Fruit fly (Drosophila melanogaster) whole organism, embryonic: ENCODE measurements around the gene robo3.
A peak's percentile ranks its signal among the peaks of the same experiment; 100 is the strongest.

Experiments
- Abd-B ChIP-seq: fragments of 200-800 bp; sonication (Bioruptor generic); optimal IDR thresholded peaks from 2 replicates; lab custom pipeline; 2018; ENCODE audit warnings: missing biosample characterization, mild to moderate bottlenecking, missing genetic modification characterization, moderate library complexity
- Awh ChIP-seq: fragments of 200-800 bp; sonication (Bioruptor generic); IDR thresholded peaks from 2 replicates; pipeline ENCODE4, ENCODE4 v1.3.6; 2022; ENCODE audit warnings: missing biosample characterization, missing genetic modification characterization
- CG10267 ChIP-seq: fragments of 200-800 bp; sonication (Bioruptor generic); optimal IDR thresholded peaks from 2 replicates; lab custom pipeline; 2018; ENCODE audit warnings: missing biosample characterization, mild to moderate bottlenecking, missing genetic modification characterization, moderate library complexity
- CG11504 ChIP-seq: fragments of 200-800 bp; sonication (Bioruptor generic); optimal IDR thresholded peaks from 3 replicates; lab custom pipeline; 2019; ENCODE audit warnings: missing biosample characterization, mild to moderate bottlenecking, missing genetic modification characterization, moderate library complexity
- CG12219 ChIP-seq: fragments of 200-800 bp; sonication (Bioruptor generic); optimal IDR thresholded peaks from 3 replicates; lab custom pipeline; 2018; ENCODE audit warnings: missing biosample characterization, mild to moderate bottlenecking, missing genetic modification characterization
- CG13287 ChIP-seq: fragments of 200-800 bp; sonication (Bioruptor generic); IDR thresholded peaks from 2 replicates; pipeline ENCODE4 v1.3.6; 2022; ENCODE audit warnings: missing biosample characterization, missing genetic modification characterization; ENCODE audit not compliant: partially characterized antibody
- CG14050 ChIP-seq: fragments of 200-800 bp; sonication (Bioruptor generic); IDR thresholded peaks from 3 replicates; pipeline ENCODE4 v1.3.6; 2022; ENCODE audit warnings: missing biosample characterization, missing genetic modification characterization
- CG15479 ChIP-seq: fragments of 200-800 bp; sonication (Bioruptor generic); optimal IDR thresholded peaks from 3 replicates; lab custom pipeline; 2019; ENCODE audit warnings: missing biosample characterization, mild to moderate bottlenecking, missing genetic modification characterization, moderate library complexity
- CG1603 ChIP-seq: fragments of 200-800 bp; sonication (Bioruptor generic); optimal IDR thresholded peaks from 2 replicates; lab custom pipeline; 2019; ENCODE audit warnings: missing biosample characterization, mild to moderate bottlenecking, missing genetic modification characterization, moderate library complexity
- CG17328 ChIP-seq: fragments of 200-800 bp; sonication (Bioruptor generic); IDR thresholded peaks from 2 replicates; pipeline ENCODE4 v1.3.6; 2022; ENCODE audit warnings: missing biosample characterization, missing genetic modification characterization
- CG2199 ChIP-seq: fragments of 200-800 bp; sonication (Bioruptor generic); IDR thresholded peaks from 3 replicates; pipeline ENCODE4 v1.3.6; 2022; ENCODE audit warnings: missing biosample characterization, missing genetic modification characterization
- CG2875 ChIP-seq: fragments of 200-800 bp; sonication (Bioruptor generic); optimal IDR thresholded peaks from 2 replicates; lab custom pipeline; 2017; ENCODE audit warnings: missing biosample characterization, mild to moderate bottlenecking, missing genetic modification characterization, missing genetic modification reagents
- CG5953 ChIP-seq: fragments of 200-800 bp; sonication (Bioruptor generic); IDR thresholded peaks from 2 replicates; pipeline ENCODE4 v1.3.6; 2022; ENCODE audit warnings: missing biosample characterization, missing genetic modification characterization
- CG8290 ChIP-seq, 3 experiments: fragments of 200-800 bp; sonication (Bioruptor generic); optimal IDR thresholded peaks; 2 replicates each; lab custom pipeline; 2016 to 2019; ENCODE audit warnings: missing biosample characterization in 3 of 3, missing genetic modification characterization in 3 of 3, mild to moderate bottlenecking in 2 of 3, moderate library complexity in 1 of 3
- CG8359 ChIP-seq: fragments of 200-800 bp; sonication (Bioruptor generic); optimal IDR thresholded peaks from 2 replicates; lab custom pipeline; 2017; ENCODE audit warnings: missing biosample characterization, mild to moderate bottlenecking, missing genetic modification characterization, borderline replicate concordance
- CG9932 ChIP-seq: fragments of 200-800 bp; sonication (Bioruptor generic); IDR thresholded peaks from 2 replicates; pipeline ENCODE4 v1.3.6; 2022; ENCODE audit warnings: missing biosample characterization, missing genetic modification characterization
- Deaf1 ChIP-seq: fragments of 200-800 bp; optimal IDR thresholded peaks from 3 replicates; lab custom pipeline; 2019; ENCODE audit warnings: missing biosample characterization, mild to moderate bottlenecking, missing genetic modification characterization, moderate library complexity
- Dll ChIP-seq: fragments of 200-800 bp; sonication (Bioruptor generic); IDR thresholded peaks from 4 replicates; pipeline ENCODE4 v1.3.6; 2022; ENCODE audit warnings: missing biosample characterization, missing genetic modification characterization; ENCODE audit not compliant: partially characterized antibody
- Gsc ChIP-seq: fragments of 200-800 bp; sonication (Bioruptor generic); IDR thresholded peaks from 2 replicates; pipeline ENCODE4 v1.3.6; 2022; ENCODE audit warnings: missing biosample characterization, missing genetic modification characterization
- Mrtf ChIP-seq: fragments of 200-800 bp; sonication (Bioruptor generic); IDR thresholded peaks from 3 replicates; pipeline ENCODE4 v1.3.6; 2022; ENCODE audit warnings: missing biosample characterization, missing genetic modification characterization
- PHDP ChIP-seq: fragments of 200-800 bp; sonication (Bioruptor generic); optimal IDR thresholded peaks from 3 replicates; lab custom pipeline; 2018; ENCODE audit warnings: missing biosample characterization, mild to moderate bottlenecking, missing genetic modification characterization, moderate library complexity
- Rfx ChIP-seq: fragments of 200-800 bp; sonication (Bioruptor generic); IDR thresholded peaks from 2 replicates; pipeline ENCODE4 v1.3.6; 2022; ENCODE audit warnings: missing biosample characterization, missing genetic modification characterization
- Scr ChIP-seq: fragments of 200-800 bp; sonication (Bioruptor generic); IDR thresholded peaks from 2 replicates; pipeline ENCODE4 v1.3.6; 2022; ENCODE audit warnings: missing biosample characterization, missing genetic modification characterization; ENCODE audit not compliant: partially characterized antibody
- Sox100B ChIP-seq: fragments of 200-800 bp; sonication (Bioruptor generic); optimal IDR thresholded peaks from 3 replicates; lab custom pipeline; 2018; ENCODE audit warnings: missing biosample characterization, mild to moderate bottlenecking, missing genetic modification characterization
- aop ChIP-seq: fragments of 200-800 bp; sonication (Bioruptor generic); IDR thresholded peaks from 2 replicates; pipeline ENCODE4 v1.3.6; 2022; ENCODE audit warnings: missing biosample characterization, missing genetic modification characterization
- ap ChIP-seq: fragments of 200-800 bp; sonication (Bioruptor generic); IDR thresholded peaks from 2 replicates; pipeline ENCODE4 v1.3.6; 2022; ENCODE audit warnings: missing biosample characterization, missing genetic modification characterization
- caup ChIP-seq: fragments of 200-800 bp; sonication (Bioruptor generic); optimal IDR thresholded peaks from 3 replicates; lab custom pipeline; 2017; ENCODE audit warnings: missing biosample characterization, mild to moderate bottlenecking, missing genetic modification characterization, moderate library complexity; ENCODE audit not compliant: severe bottlenecking
- crp ChIP-seq, 2 experiments: fragments of 200-800 bp; sonication (Bioruptor generic); optimal IDR thresholded peaks; 2 replicates in 1 of 2; 3 replicates in 1 of 2; lab custom pipeline; 2017; ENCODE audit warnings: missing biosample characterization in 2 of 2, missing genetic modification characterization in 2 of 2, mild to moderate bottlenecking in 1 of 2, moderate library complexity in 1 of 2
- disco-r ChIP-seq: fragments of 200-800 bp; sonication (Bioruptor generic); optimal IDR thresholded peaks from 2 replicates; lab custom pipeline; 2016; ENCODE audit warnings: missing biosample characterization, missing genetic modification characterization
- grau ChIP-seq: fragments of 200-800 bp; optimal IDR thresholded peaks from 3 replicates; lab custom pipeline; 2019; ENCODE audit warnings: missing biosample characterization, mild to moderate bottlenecking, missing genetic modification characterization, moderate library complexity
- hbn ChIP-seq: fragments of 200-800 bp; sonication (Bioruptor generic); IDR thresholded peaks from 2 replicates; pipeline ENCODE4 v1.3.6; 2022; ENCODE audit warnings: missing biosample characterization, missing genetic modification characterization; ENCODE audit not compliant: partially characterized antibody
- hkb ChIP-seq, 2 experiments: fragments of 200-800 bp in 1 of 2; fragments of >200 bp in 1 of 2; sonication (Bioruptor generic) in 1 of 2; IDR thresholded peaks in 1 of 2; optimal IDR thresholded peaks in 1 of 2; 2 replicates each; pipeline versions ENCODE4 v1.3.6 to Lab custom; 2017 to 2022; ENCODE audit warnings: missing biosample characterization in 1 of 2, missing genetic modification characterization in 1 of 2
- ind ChIP-seq: fragments of 200-800 bp; sonication (Bioruptor generic); optimal IDR thresholded peaks from 3 replicates; lab custom pipeline; 2016; ENCODE audit warnings: missing biosample characterization, missing genetic modification characterization
- ken ChIP-seq: fragments of 200-800 bp; sonication (Bioruptor generic); IDR thresholded peaks from 3 replicates; pipeline ENCODE4 v1.3.6; 2022; ENCODE audit warnings: missing biosample characterization, missing genetic modification characterization
- kni ChIP-seq: fragments of 200-800 bp; sonication (Bioruptor generic); optimal IDR thresholded peaks from 3 replicates; lab custom pipeline; 2017; ENCODE audit warnings: mild to moderate bottlenecking, missing biosample characterization, missing genetic modification reagents, missing genetic modification characterization
- lab ChIP-seq: fragments of 200-800 bp; sonication (Bioruptor generic); optimal IDR thresholded peaks from 3 replicates; lab custom pipeline; 2017; ENCODE audit warnings: missing biosample characterization, missing genetic modification characterization, mild to moderate bottlenecking, moderate library complexity, missing genetic modification reagents
- nerfin-1 ChIP-seq: fragments of 200-800 bp; sonication (Bioruptor generic); optimal IDR thresholded peaks from 3 replicates; lab custom pipeline; 2019; ENCODE audit warnings: missing biosample characterization, mild to moderate bottlenecking, missing genetic modification characterization, moderate library complexity
- rib ChIP-seq: fragments of 200-800 bp; sonication (Bioruptor generic); IDR thresholded peaks from 2 replicates; pipeline ENCODE4 v1.3.6; 2022; ENCODE audit warnings: missing biosample characterization, missing genetic modification characterization
- ro ChIP-seq: fragments of 200-800 bp; sonication (Bioruptor generic); IDR thresholded peaks from 2 replicates; pipeline ENCODE4 v1.3.6; 2022; ENCODE audit warnings: missing biosample characterization, missing genetic modification characterization
- scrt ChIP-seq: fragments of 200-800 bp; sonication (Bioruptor generic); optimal IDR thresholded peaks from 2 replicates; lab custom pipeline; 2018; ENCODE audit warnings: missing biosample characterization, mild to moderate bottlenecking, missing genetic modification characterization, moderate library complexity
- sd ChIP-seq: fragments of 200-800 bp; sonication (Bioruptor generic); optimal IDR thresholded peaks from 3 replicates; lab custom pipeline; 2018; ENCODE audit warnings: missing biosample characterization, mild to moderate bottlenecking, missing genetic modification characterization, moderate library complexity
- seq ChIP-seq: fragments of 200-800 bp; sonication (Bioruptor generic); IDR thresholded peaks from 2 replicates; pipeline ENCODE4 v1.3.6; 2022; ENCODE audit warnings: missing biosample characterization, missing genetic modification characterization
- sqz ChIP-seq: fragments of 200-800 bp; sonication (Bioruptor generic); optimal IDR thresholded peaks from 3 replicates; lab custom pipeline; 2018; ENCODE audit warnings: missing biosample characterization, mild to moderate bottlenecking, missing genetic modification characterization
- vvl ChIP-seq: fragments of 200-800 bp; sonication (Bioruptor generic); IDR thresholded peaks from 2 replicates; pipeline ENCODE4 v1.3.6; 2022; ENCODE audit warnings: missing biosample characterization, missing genetic modification characterization
- z ChIP-seq: fragments of 200-800 bp; sonication (Bioruptor generic); IDR thresholded peaks from 3 replicates; pipeline ENCODE4 v1.3.6; 2022; ENCODE audit warnings: missing biosample characterization, missing genetic modification characterization
- zen2 ChIP-seq: fragments of 200-800 bp; sonication (Bioruptor generic); IDR thresholded peaks from 3 replicates; pipeline ENCODE4 v1.3.6; 2022; ENCODE audit warnings: missing biosample characterization, missing genetic modification characterization; ENCODE audit not compliant: partially characterized antibody
- zf30C ChIP-seq: fragments of 200-800 bp; sonication (Bioruptor generic); optimal IDR thresholded peaks from 3 replicates; lab custom pipeline; 2018; ENCODE audit warnings: missing biosample characterization, mild to moderate bottlenecking, missing genetic modification characterization

The robo3 gene

DNA sequence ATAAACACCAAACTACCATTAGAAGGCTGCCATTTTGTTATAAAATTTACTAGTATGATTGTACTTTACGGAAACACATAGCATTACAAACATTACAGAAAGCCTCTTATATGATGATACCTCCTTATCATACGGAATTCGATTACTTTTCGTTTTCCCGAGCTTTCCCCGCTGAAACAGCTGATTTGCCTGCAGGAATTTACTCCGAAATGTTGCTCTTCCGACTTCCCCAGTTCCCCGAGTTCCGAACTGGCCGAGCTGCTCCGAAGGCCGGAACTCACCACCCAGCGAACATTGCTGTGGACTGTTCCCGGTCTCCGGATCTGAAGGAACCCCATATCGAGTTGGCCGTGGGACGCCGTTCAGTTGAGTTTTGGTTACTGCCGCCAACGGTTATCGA is at the start of gene robo3:
Gene robo3, plus strand, starts transcription at position 379 of the 400 bp plus-strand sequence.
- TF ChIP-seq Awh (GFP tag; lab: Robert Waterston, UW) (no peak), scrt (GFP tag; lab: Kevin White, UChicago) (peak; percentile 36), CG9932 (0 out of 2 replicates have a peak, but pooled peaks have one; percentile 10), sd (peak; percentile 86), Deaf1 (tag; lab: Kevin White, UChicago) (peak; percentile 79), CG11504 (tag; lab: Kevin White, UChicago) (peak; percentile 66), crp (GFP tag; optimal IDR thresholded peaks at IDR 0.05; lab: Kevin White, UChicago) (peak in 1 of 2 experiments; percentile 3), nerfin-1 (peak; percentile 89), PHDP (tag; lab: Kevin White, UChicago) (no peak)

- TF ChIP-seq ind (GFP tag; lab: Kevin White, UChicago) (peak; percentile 42), Mrtf (GFP tag; lab: Robert Waterston, UW) (peak; percentile 42; the same call in 1 of the 3 replicates), Abd-B (GFP tag; lab: Kevin White, UChicago) (peak; percentile 23), seq (GFP tag; lab: Robert Waterston, UW) (peak; percentile 64), CG13287 (GFP tag; lab: Robert Waterston, UW) (no peak), CG14050 (GFP tag; lab: Robert Waterston, UW) (peak; percentile 58; the same call in 2 of the 3 replicates), hbn (GFP tag; lab: Robert Waterston, UW) (no peak), hkb (optimal IDR thresholded peaks at IDR 0.05; lab: Kevin White, UChicago) (no peak), hkb (GFP tag; IDR thresholded peaks at IDR 0.05; lab: Robert Waterston, UW) (peak; percentile 75), ken (GFP tag; lab: Robert Waterston, UW) (peak; percentile 70), z (no peak), CG2875 (GFP tag; lab: Kevin White, UChicago) (peak; percentile 5), CG12219 (GFP tag; lab: Kevin White, UChicago) (peak; percentile 31), sqz (GFP tag; lab: Kevin White, UChicago) (no peak), Scr (no peak), disco-r (GFP tag; lab: Kevin White, UChicago) (no peak), Gsc (GFP tag; lab: Robert Waterston, UW) (no peak), CG2199 (GFP tag; lab: Robert Waterston, UW) (no peak), CG1603 (peak; percentile 73), kni (GFP tag; lab: Kevin White, UChicago) (no peak), zf30C (GFP tag; lab: Kevin White, UChicago) (no peak), CG8290 (GFP tag; optimal IDR thresholded peaks at IDR 0.05; lab: Kevin White, UChicago) (no peak), CG8290 (tag; optimal IDR thresholded peaks at IDR 0.05; lab: Kevin White, UChicago) (peak in 1 of 2 experiments; percentile 43), CG8359 (no peak), zen2 (GFP tag; lab: Robert Waterston, UW) (no peak), CG17328 (peak; percentile 46; the same call in 1 of the 2 replicates), lab (GFP tag; lab: Kevin White, UChicago) (peak; percentile 79), grau (tag; lab: Kevin White, UChicago) (peak; percentile 49), CG15479 (no peak), aop (GFP tag; lab: Robert Waterston, UW) (no peak), Dll (GFP tag; lab: Robert Waterston, UW) (no peak), ap (GFP tag; lab: Robert Waterston, UW) (peak; percentile 32), caup (GFP tag; lab: Kevin White, UChicago) (peak; percentile 51), CG10267 (tag; lab: Kevin White, UChicago) (no peak), rib (0 out of 2 replicates have a peak, but pooled peaks have one; percentile 40), vvl (GFP tag; lab: Robert Waterston, UW) (peak; percentile 74), ro (GFP tag; lab: Robert Waterston, UW) (no peak), Rfx (GFP tag; lab: Robert Waterston, UW) (peak; percentile 74), Sox100B (GFP tag; lab: Kevin White, UChicago) (peak; percentile 33), CG5953 (GFP tag; lab: Robert Waterston, UW) (peak; percentile 49; the same call in 1 of the 2 replicates)
Observed at dm6 chr2L:1207432-1207831, 48.8 kb upstream of the robo3 start.
